Fruit fly (Drosophila melanogaster): ENCODE data around the gene CG15283.

- TF ChIP-seq CG12768 (GFP tag; optimal IDR thresholded peaks at IDR 0.05) = no peak
- no peak for TF ChIP-seq CG1620 (GFP tag; optimal IDR thresholded peaks at IDR 0.05)
- TF ChIP-seq CG11617 (GFP tag; optimal IDR thresholded peaks at IDR 0.05) = no peak
- no peak for TF ChIP-seq Clk (GFP tag; optimal IDR thresholded peaks at IDR 0.05)
- TF ChIP-seq CG7045 (GFP tag; optimal IDR thresholded peaks at IDR 0.05) = no peak
- TF ChIP-seq Mnt (GFP tag; optimal IDR thresholded peaks at IDR 0.05) = no peak
- no peak for TF ChIP-seq CG14711 (tag; optimal IDR thresholded peaks at IDR 0.05)
- no peak for TF ChIP-seq cic (GFP tag; optimal IDR thresholded peaks at IDR 0.05)
- no peak for TF ChIP-seq Crg-1 (GFP tag; optimal IDR thresholded peaks at IDR 0.05)
- no peak for TF ChIP-seq Hr96 (GFP tag; optimal IDR thresholded peaks at IDR 0.05)
- TF ChIP-seq bab1 (GFP tag; optimal IDR thresholded peaks at IDR 0.05) = no peak
- TF ChIP-seq CG7101 (tag; optimal IDR thresholded peaks at IDR 0.05) = no peak
- no peak for TF ChIP-seq tj (GFP tag; optimal IDR thresholded peaks at IDR 0.05)
- no peak for TF ChIP-seq pad (GFP tag; optimal IDR thresholded peaks at IDR 0.05)
Measured at dm6 chr2L:14464974-14465373, 14.3 kb upstream of the CG15283 start.
